Worm (Caenorhabditis elegans) whole organism, midembryonic: ENCODE measurements around the gene pqn-16.

ENCODE experiments used
- T22C8.4 ChIP-seq: fragments of 200-800 bp; sonication (Bioruptor generic); IDR thresholded peaks from 2 replicates; pipeline ENCODE4 v1.3.6; 2022; ENCODE audit warnings: missing genetic modification characterization, missing compliant biosample characterization
- cog-1 ChIP-seq: sonication (generic microtip); optimal IDR thresholded peaks from 2 replicates; lab custom pipeline; 2016; ENCODE audit warnings: missing genetic modification characterization, missing compliant biosample characterization
- flt-1 ChIP-seq: fragments of 200-800 bp; sonication (Bioruptor generic); IDR thresholded peaks from 2 replicates; pipeline ENCODE4 v1.3.6; 2022; ENCODE audit warnings: missing genetic modification characterization, missing compliant biosample characterization
- klf-2 ChIP-seq: fragments of 200-800 bp; sonication (Bioruptor generic); conservative IDR thresholded peaks from 2 replicates; pipeline ENCODE4 v1.3.6; 2022; ENCODE audit warnings: missing genetic modification reagents, missing genetic modification characterization, missing compliant biosample characterization
- med-1 ChIP-seq: sonication (generic microtip); optimal IDR thresholded peaks from 2 replicates; lab custom pipeline; 2017; ENCODE audit warnings: missing genetic modification characterization, mild to moderate bottlenecking, missing compliant biosample characterization, antibody characterized with exemption, missing genetic modification reagents; ENCODE audit not compliant: insufficient read depth
- ref-1 ChIP-seq: fragments of 200-800 bp; sonication (Bioruptor generic); conservative IDR thresholded peaks from 2 replicates; pipeline ENCODE4 v1.3.6; 2022; ENCODE audit warnings: missing genetic modification reagents, missing genetic modification characterization, missing compliant biosample characterization
- tab-1 ChIP-seq: fragments of 200-800 bp; sonication (Bioruptor generic); IDR thresholded peaks from 2 replicates; pipeline ENCODE4 v1.3.6; 2022; ENCODE audit warnings: missing genetic modification characterization, missing compliant biosample characterization
- ztf-23 ChIP-seq: fragments of 200-800 bp; sonication (Bioruptor generic); IDR thresholded peaks from 2 replicates; pipeline ENCODE4 v1.3.6; 2022; ENCODE audit warnings: missing genetic modification reagents, missing genetic modification characterization, missing compliant biosample characterization
- ztf-29 ChIP-seq: fragments of 200-800 bp; sonication (Bioruptor generic); IDR thresholded peaks from 2 replicates; pipeline ENCODE4 v1.3.6; 2022; ENCODE audit warnings: missing genetic modification reagents, missing genetic modification characterization, missing compliant biosample characterization

The pqn-16 gene

ce11 chrV:9173789-9174188, at the start of gene pqn-16:
Gene pqn-16, plus strand, starts transcription at chrV:9174089.
- TF ChIP-seq T22C8.4 (no peak), ztf-29 (GFP tag; lab: Robert Waterston, UW) (no peak), tab-1 (no peak), ztf-23 (GFP tag; lab: Robert Waterston, UW) (no peak), flt-1 (GFP tag; lab: Robert Waterston, UW) (no peak), med-1 (GFP tag; lab: Kevin White, UChicago) (no peak), klf-2 (no peak), ref-1 (no peak), cog-1 (tag; lab: Kevin White, UChicago) (no peak)

- TF ChIP-seq ref-1, result no peak
- TF ChIP-seq cog-1 (tag; lab: Kevin White, UChicago), result no peak
- no peak for TF ChIP-seq med-1 (GFP tag; lab: Kevin White, UChicago)
- no peak for TF ChIP-seq flt-1 (GFP tag; lab: Robert Waterston, UW)
- no peak for TF ChIP-seq tab-1
- TF ChIP-seq ztf-29 (GFP tag; lab: Robert Waterston, UW), result no peak
- TF ChIP-seq ztf-23 (GFP tag; lab: Robert Waterston, UW), result no peak
- no peak for TF ChIP-seq klf-2
- TF ChIP-seq T22C8.4, result no peak
These were observed 49.7 kb upstream of the pqn-16 start, which contains the start of gene F21C10.6 for ce11 chrV:9124180-9124579. Gene F21C10.6, plus strand, starts transcription at chrV:9124480.

- TF ChIP-seq med-1 (GFP tag; lab: Kevin White, UChicago) (no peak), ref-1 (no peak), flt-1 (GFP tag; lab: Robert Waterston, UW) (no peak), tab-1 (no peak), ztf-29 (GFP tag; lab: Robert Waterston, UW) (no peak), ztf-23 (GFP tag; lab: Robert Waterston, UW) (no peak), T22C8.4 (no peak), klf-2 (no peak), cog-1 (tag; lab: Kevin White, UChicago) (no peak)
These were observed 48.5 kb upstream of the pqn-16 start, which contains the start of gene F21C10.5 for ce11 chrV:9125345-9125744. Gene F21C10.5, plus strand, starts transcription at chrV:9125645.

ce11 chrV:9126316-9126715, 47.6 kb upstream of the pqn-16 start, which contains the start of gene F21C10.4:
Gene F21C10.4, plus strand, starts transcription at chrV:9126616.
- no peak for TF ChIP-seq klf-2
- TF ChIP-seq ztf-23 (GFP tag; lab: Robert Waterston, UW), result no peak
- no peak for TF ChIP-seq tab-1
- no peak for TF ChIP-seq med-1 (GFP tag; lab: Kevin White, UChicago)
- TF ChIP-seq ztf-29 (GFP tag; lab: Robert Waterston, UW), result no peak
- no peak for TF ChIP-seq T22C8.4
- no peak for TF ChIP-seq ref-1
- TF ChIP-seq flt-1 (GFP tag; lab: Robert Waterston, UW), result no peak
- no peak for TF ChIP-seq cog-1 (tag; lab: Kevin White, UChicago)

- TF ChIP-seq cog-1 (tag; lab: Kevin White, UChicago), result no peak
- TF ChIP-seq klf-2, result no peak
- TF ChIP-seq ref-1, result no peak
- no peak for TF ChIP-seq ztf-29 (GFP tag; lab: Robert Waterston, UW)
- TF ChIP-seq med-1 (GFP tag; lab: Kevin White, UChicago), result no peak
- no peak for TF ChIP-seq flt-1 (GFP tag; lab: Robert Waterston, UW)
- TF ChIP-seq ztf-23 (GFP tag; lab: Robert Waterston, UW), result no peak
- TF ChIP-seq tab-1, result no peak
- TF ChIP-seq T22C8.4, result no peak
These were observed 46.1 kb upstream of the pqn-16 start, which contains the start of gene F21C10.3 for ce11 chrV:9127773-9128172. Gene F21C10.3, plus strand, starts transcription at chrV:9128073.

ce11 chrV:9128562-9128961, 45.3 kb upstream of the pqn-16 start:
- no peak for TF ChIP-seq ztf-23 (GFP tag; lab: Robert Waterston, UW)
- TF ChIP-seq cog-1 (tag; lab: Kevin White, UChicago), result no peak
- TF ChIP-seq ztf-29 (GFP tag; lab: Robert Waterston, UW), result no peak
- TF ChIP-seq T22C8.4, result no peak
- TF ChIP-seq med-1 (GFP tag; lab: Kevin White, UChicago), result no peak
- TF ChIP-seq ref-1, result no peak
- TF ChIP-seq flt-1 (GFP tag; lab: Robert Waterston, UW), result no peak
- no peak for TF ChIP-seq tab-1
- no peak for TF ChIP-seq klf-2

ce11 chrV:9130766-9131165, 43.1 kb upstream of the pqn-16 start, which contains the start of gene F21C10.19:
Gene F21C10.19, plus strand, starts transcription at chrV:9131066.
- TF ChIP-seq med-1 (GFP tag; lab: Kevin White, UChicago) (no peak), tab-1 (no peak), T22C8.4 (no peak), flt-1 (GFP tag; lab: Robert Waterston, UW) (no peak), ref-1 (no peak), cog-1 (tag; lab: Kevin White, UChicago) (no peak), ztf-29 (GFP tag; lab: Robert Waterston, UW) (no peak), ztf-23 (GFP tag; lab: Robert Waterston, UW) (no peak), klf-2 (no peak)

ce11 chrV:9132043-9132442, 41.8 kb upstream of the pqn-16 start, which contains the start of gene F21C10.1:
Gene F21C10.1, plus strand, starts transcription at chrV:9132343.
- TF ChIP-seq klf-2 (no peak), flt-1 (GFP tag; lab: Robert Waterston, UW) (no peak), ref-1 (no peak), ztf-23 (GFP tag; lab: Robert Waterston, UW) (no peak), cog-1 (tag; lab: Kevin White, UChicago) (no peak), ztf-29 (GFP tag; lab: Robert Waterston, UW) (no peak), T22C8.4 (no peak), tab-1 (no peak), med-1 (GFP tag; lab: Kevin White, UChicago) (no peak)

ce11 chrV:9133950-9134349, 39.9 kb upstream of the pqn-16 start, which contains the start of gene B0222.1:
Gene B0222.1, plus strand, starts transcription at chrV:9134255.
- TF ChIP-seq ref-1 (no peak), flt-1 (GFP tag; lab: Robert Waterston, UW) (no peak), klf-2 (no peak), ztf-29 (GFP tag; lab: Robert Waterston, UW) (no peak), cog-1 (tag; lab: Kevin White, UChicago) (no peak), tab-1 (no peak), med-1 (GFP tag; lab: Kevin White, UChicago) (no peak), T22C8.4 (no peak), ztf-23 (GFP tag; lab: Robert Waterston, UW) (no peak)

ce11 chrV:9137618-9138017, 36.3 kb upstream of the pqn-16 start, which contains the start of gene pitr-2:
Gene pitr-2, minus strand, starts transcription at chrV:9137718.
- no peak for TF ChIP-seq T22C8.4
